Worm (Caenorhabditis elegans) whole organism, L4 larva: ENCODE results near the gene C35A5.11.

Experiments used
- F37D6.2 ChIP-seq: sonication (generic microtip); optimal IDR thresholded peaks from 2 replicates; lab custom pipeline; 2016; ENCODE audit warnings: mild to moderate bottlenecking, missing genetic modification characterization, missing compliant biosample characterization
- F44E2.7 ChIP-seq: fragments of 200-800 bp; sonication (Bioruptor generic); IDR thresholded peaks from 2 replicates; pipeline ENCODE4 v2.1.2; 2022; ENCODE audit warnings: missing genetic modification characterization, missing compliant biosample characterization
- Y75B8A.6 ChIP-seq: fragments of 200-800 bp; sonication (Bioruptor generic); IDR thresholded peaks from 2 replicates; pipeline ENCODE4 v1.3.6; 2022; ENCODE audit warnings: missing genetic modification reagents, missing genetic modification characterization, missing compliant biosample characterization
- aha-1 ChIP-seq: fragments of 150-350 bp; peaks from one replicate; lab custom pipeline; 2014; ENCODE audit warnings: missing biosample characterization, missing genetic modification characterization
- ama-1 ChIP-seq: fragments of 150-350 bp; optimal IDR thresholded peaks from 2 replicates; lab custom pipeline; 2014; ENCODE audit warnings: inconsistent platforms, mixed read lengths
- attf-4 ChIP-seq: sonication (generic microtip); optimal IDR thresholded peaks from 3 replicates; lab custom pipeline; 2017; ENCODE audit warnings: missing biosample characterization, missing genetic modification characterization
- ceh-20 ChIP-seq: fragments of 200-800 bp; sonication (Bioruptor generic); IDR thresholded peaks from 2 replicates; pipeline ENCODE4 v1.3.6; 2022; ENCODE audit warnings: missing genetic modification reagents, missing genetic modification characterization, missing compliant biosample characterization
- ctbp-1 ChIP-seq: fragments of 200-800 bp; sonication (Bioruptor generic); IDR thresholded peaks from 2 replicates; pipeline ENCODE4 v1.3.6; 2022; ENCODE audit warnings: missing genetic modification reagents, missing genetic modification characterization, missing compliant biosample characterization
- daf-16 ChIP-seq, 3 experiments: sonication (generic microtip); optimal IDR thresholded peaks; 2 replicates each; lab custom pipeline; 2016 to 2017; ENCODE audit warnings: missing genetic modification characterization in 3 of 3, missing genetic modification reagents in 3 of 3, mild to moderate bottlenecking in 2 of 3, missing compliant biosample characterization in 2 of 3, missing biosample characterization in 1 of 3, moderate library complexity in 1 of 3
- dmd-6 ChIP-seq: fragments of 200-800 bp; sonication (Bioruptor generic); IDR thresholded peaks from 2 replicates; pipeline ENCODE4 v1.3.6; 2022; ENCODE audit warnings: missing genetic modification reagents, missing genetic modification characterization, missing compliant biosample characterization
- dve-1 ChIP-seq: sonication (generic microtip); optimal IDR thresholded peaks from 2 replicates; lab custom pipeline; 2017; ENCODE audit warnings: antibody characterized with exemption, mild to moderate bottlenecking, missing genetic modification characterization, missing compliant biosample characterization; ENCODE audit not compliant: insufficient read depth
- egl-27 ChIP-seq: sonication (generic microtip); optimal IDR thresholded peaks from 3 replicates; lab custom pipeline; 2017; ENCODE audit warnings: missing biosample characterization, missing genetic modification reagents, missing genetic modification characterization
- fos-1 ChIP-seq: fragments of 150-350 bp; optimal IDR thresholded peaks from 2 replicates; lab custom pipeline; 2014; ENCODE audit warnings: missing biosample characterization, missing genetic modification characterization
- hif-1 ChIP-seq, 2 experiments: sonication (generic microtip); optimal IDR thresholded peaks; 2 replicates each; lab custom pipeline; 2016 to 2017; ENCODE audit warnings: missing compliant biosample characterization in 2 of 2, missing genetic modification characterization in 2 of 2, missing genetic modification reagents in 2 of 2, missing genotype in 2 of 2, mild to moderate bottlenecking in 1 of 2
- hlh-30 ChIP-seq: sonication (generic microtip); optimal IDR thresholded peaks from 2 replicates; lab custom pipeline; 2017; ENCODE audit warnings: antibody characterized with exemption, mild to moderate bottlenecking, missing genetic modification characterization, missing compliant biosample characterization; ENCODE audit not compliant: insufficient read depth
- jun-1 ChIP-seq: fragments of 150-350 bp; optimal IDR thresholded peaks from 2 replicates; lab custom pipeline; 2014; ENCODE audit warnings: missing biosample characterization, missing genetic modification reagents, missing genetic modification characterization
- lin-1 ChIP-seq: fragments of 200-800 bp; sonication (Bioruptor generic); IDR thresholded peaks from 2 replicates; pipeline ENCODE4 v1.3.6; 2022; ENCODE audit warnings: missing genetic modification reagents, missing genetic modification characterization, missing compliant biosample characterization
- lin-29 ChIP-seq: fragments of 200-800 bp; sonication (Bioruptor generic); IDR thresholded peaks from 2 replicates; pipeline ENCODE4 v1.3.6; 2022; ENCODE audit warnings: missing genetic modification reagents, missing genetic modification characterization, missing compliant biosample characterization
- lir-3 ChIP-seq: sonication (generic microtip); optimal IDR thresholded peaks from 2 replicates; lab custom pipeline; 2016; ENCODE audit warnings: mild to moderate bottlenecking, missing genetic modification characterization, missing compliant biosample characterization
- lsy-2 ChIP-seq, 2 experiments: fragments of 150-350 bp in 1 of 2; sonication (generic microtip) in 1 of 2; optimal IDR thresholded peaks; 2 replicates each; lab custom pipeline; 2014 to 2017; ENCODE audit warnings: missing biosample characterization in 2 of 2, missing genetic modification characterization in 2 of 2
- madf-5 ChIP-seq, 2 experiments: fragments of 200-800 bp; sonication (Bioruptor generic); IDR thresholded peaks; 2 replicates each; pipeline ENCODE4 v1.3.6; 2022; ENCODE audit warnings: missing compliant biosample characterization in 2 of 2, missing genetic modification characterization in 2 of 2
- madf-9 ChIP-seq: fragments of 200-800 bp; sonication (Bioruptor generic); conservative IDR thresholded peaks from 2 replicates; pipeline ENCODE4 v1.3.6; 2022; ENCODE audit warnings: missing genetic modification reagents, missing genetic modification characterization, missing compliant biosample characterization
- mdl-1 ChIP-seq, 2 experiments: fragments of 150-350 bp in 1 of 2; sonication (generic microtip) in 1 of 2; optimal IDR thresholded peaks; 2 replicates each; lab custom pipeline; 2014 to 2017; ENCODE audit warnings: missing biosample characterization in 2 of 2, missing genetic modification characterization in 2 of 2
- mep-1 ChIP-seq: fragments of 150-350 bp; sonication (generic microtip); optimal IDR thresholded peaks from 3 replicates; lab custom pipeline; 2014; ENCODE audit warnings: missing biosample characterization, missing genetic modification characterization
- mes-2 ChIP-seq: sonication (generic microtip); optimal IDR thresholded peaks from 2 replicates; lab custom pipeline; 2016; ENCODE audit warnings: missing genotype, mild to moderate bottlenecking, missing genetic modification characterization, missing compliant biosample characterization; ENCODE audit not compliant: poor library complexity, severe bottlenecking
- nhr-10 ChIP-seq: fragments of 150-350 bp; optimal IDR thresholded peaks from 2 replicates; lab custom pipeline; 2014; ENCODE audit warnings: missing biosample characterization, missing genetic modification characterization
- nhr-11 ChIP-seq: fragments of 150-350 bp; optimal IDR thresholded peaks from 2 replicates; lab custom pipeline; 2014; ENCODE audit warnings: missing biosample characterization, missing genetic modification characterization
- nhr-237 ChIP-seq: sonication (generic microtip); optimal IDR thresholded peaks from 2 replicates; lab custom pipeline; 2017; ENCODE audit warnings: missing biosample characterization, missing genetic modification characterization
- nhr-28 ChIP-seq: fragments of 150-350 bp; optimal IDR thresholded peaks from 2 replicates; lab custom pipeline; 2014; ENCODE audit warnings: missing biosample characterization, missing genetic modification characterization
- nhr-48 ChIP-seq: sonication (generic microtip); optimal IDR thresholded peaks from 2 replicates; lab custom pipeline; 2016; ENCODE audit warnings: mild to moderate bottlenecking, missing genetic modification characterization, missing compliant biosample characterization
- nhr-6 ChIP-seq: fragments of 150-350 bp; optimal IDR thresholded peaks from 2 replicates; lab custom pipeline; 2014; ENCODE audit warnings: missing biosample characterization, missing genetic modification characterization
- nhr-77 ChIP-seq: fragments of 150-350 bp; optimal IDR thresholded peaks from 2 replicates; lab custom pipeline; 2014; ENCODE audit warnings: missing biosample characterization, missing genetic modification characterization
- tra-1 ChIP-seq: fragments of 200-800 bp; sonication (Bioruptor generic); IDR thresholded peaks from 2 replicates; pipeline ENCODE4 v1.3.6; 2022; ENCODE audit warnings: missing genetic modification reagents, missing genetic modification characterization, missing compliant biosample characterization
- zag-1 ChIP-seq: fragments of 150-350 bp; optimal IDR thresholded peaks from 2 replicates; lab custom pipeline; 2014; ENCODE audit warnings: missing biosample characterization, missing genetic modification characterization
- zip-11 ChIP-seq: fragments of 200-800 bp; sonication (Bioruptor generic); IDR thresholded peaks from 2 replicates; pipeline ENCODE4 v1.3.6; 2022; ENCODE audit warnings: missing genetic modification characterization, missing compliant biosample characterization
- ztf-7 ChIP-seq: fragments of 150-350 bp; optimal IDR thresholded peaks from 2 replicates; lab custom pipeline; 2014; ENCODE audit warnings: missing biosample characterization, missing genetic modification characterization

The C35A5.11 gene

ce11 chrV:10466607-10467092, 36.3 kb downstream of the C35A5.11 start (continued):
- TF ChIP-seq nhr-237 (peak; percentile 25), F44E2.7 (GFP tag; lab: Robert Waterston, UW) (no peak), nhr-28 (peak; percentile 96), nhr-10 (tag; lab: Kevin White, UChicago) (peak; percentile 89), mdl-1 (tag; optimal IDR thresholded peaks at IDR 0.05; lab: Kevin White, UChicago) (peak; percentile 100), madf-5 (GFP tag; IDR thresholded peaks at IDR 0.05; lab: Robert Waterston, UW) (no peak), lsy-2 (tag; optimal IDR thresholded peaks at IDR 0.05; lab: Kevin White, UChicago) (peak; percentile 89 to 95), nhr-77 (tag; lab: Kevin White, UChicago) (peak; percentile 89), mep-1 (tag; lab: Kevin White, UChicago) (peak; percentile 96), ama-1 (peak; percentile 68), nhr-6 (tag; lab: Kevin White, UChicago) (peak; percentile 96), lir-3 (tag; lab: Kevin White, UChicago) (no peak), ceh-20 (GFP tag; lab: Robert Waterston, UW) (peak; percentile 88), fos-1 (tag; lab: Kevin White, UChicago) (peak; percentile 13), tra-1 (GFP tag; lab: Robert Waterston, UW) (peak; percentile 83), dmd-6 (peak; percentile 95), lin-29 (GFP tag; lab: Robert Waterston, UW) (peak; percentile 61; the same call in 1 of the 2 replicates), lin-1 (GFP tag; lab: Robert Waterston, UW) (peak; percentile 74; the same call in 1 of the 2 replicates)

- TF ChIP-seq nhr-48 (tag; lab: Kevin White, UChicago): peak; percentile 0
- peak; percentile 85 for TF ChIP-seq aha-1 (tag; lab: Kevin White, UChicago)
- no peak for TF ChIP-seq zag-1 (tag; lab: Kevin White, UChicago)
Observed at ce11 chrV:10465478-10465877, 37.4 kb downstream of the C35A5.11 start.

- peak; percentile 86 for TF ChIP-seq aha-1 (tag; lab: Kevin White, UChicago)
- peak; percentile 56 for TF ChIP-seq hlh-30 (tag; lab: Kevin White, UChicago)
- TF ChIP-seq nhr-6 (tag; lab: Kevin White, UChicago): no peak
- TF ChIP-seq lsy-2 (tag; optimal IDR thresholded peaks at IDR 0.05; lab: Kevin White, UChicago): peak in 1 of 2 experiments; percentile 21
- no peak for TF ChIP-seq nhr-10 (tag; lab: Kevin White, UChicago)
- TF ChIP-seq daf-16 (GFP tag; optimal IDR thresholded peaks at IDR 0.05; lab: Kevin White, UChicago): peak in 1 of 2 experiments; percentile 1
- no peak for TF ChIP-seq daf-16 (tag; optimal IDR thresholded peaks at IDR 0.05; lab: Kevin White, UChicago)
- TF ChIP-seq F37D6.2: no peak
- TF ChIP-seq hif-1 (tag; optimal IDR thresholded peaks at IDR 0.05; lab: Kevin White, UChicago): peak in 1 of 2 experiments; percentile 89
- TF ChIP-seq nhr-11 (tag; lab: Kevin White, UChicago): no peak
- no peak for TF ChIP-seq mes-2 (tag; lab: Kevin White, UChicago)
- peak in 1 of 2 experiments; percentile 9 for TF ChIP-seq mdl-1 (tag; optimal IDR thresholded peaks at IDR 0.05; lab: Kevin White, UChicago)
Observed at ce11 chrV:10464746-10465145, 38.2 kb downstream of the C35A5.11 start.

- peak; percentile 27 for TF ChIP-seq aha-1 (tag; lab: Kevin White, UChicago)
- TF ChIP-seq egl-27: no peak
Observed at ce11 chrV:10464160-10464559, 38.8 kb downstream of the C35A5.11 start.

- TF ChIP-seq lsy-2 (tag; optimal IDR thresholded peaks at IDR 0.05; lab: Kevin White, UChicago) (no peak), zip-11 (GFP tag; lab: Robert Waterston, UW) (no peak), jun-1 (no peak), attf-4 (tag; lab: Kevin White, UChicago) (no peak), Y75B8A.6 (no peak), madf-9 (GFP tag; lab: Robert Waterston, UW) (no peak), ztf-7 (tag; lab: Kevin White, UChicago) (no peak), dve-1 (tag; lab: Kevin White, UChicago) (no peak), lir-3 (tag; lab: Kevin White, UChicago) (no peak), ctbp-1 (GFP tag; lab: Robert Waterston, UW) (no peak)
Observed at ce11 chrV:10463276-10463675, 39.6 kb downstream of the C35A5.11 start, which contains the start of gene F22E12.3. Gene F22E12.3, minus strand, starts transcription at chrV:10463376.
